Worm (Caenorhabditis elegans): ENCODE measurements around the gene fbxc-30.
"Not testable (repeated sequence)": the region's sequence is repeated elsewhere in the genome, so short reads cannot be mapped to it uniquely, and the experiment has no call there.

The fbxc-30 gene

ce11 chrII:961961-962360 is 44.5 kb downstream of the fbxc-30 start, which contains the start of gene C32B5.13:
Gene C32B5.13 (minus strand): TSS chrII:962061.
- TF ChIP-seq ZK185.1 (tag; optimal IDR thresholded peaks at IDR 0.05; ENCODE audit: poor library complexity, severe bottlenecking) (no peak), lin-26 (GFP tag; IDR thresholded peaks at IDR 0.05) (0 out of 2 replicates have a peak, but pooled peaks have one; percentile 24)

ce11 chrII:966962-967361 is 49.5 kb downstream of the fbxc-30 start, which contains the start of gene fbxc-18:
Gene fbxc-18 (minus strand): TSS chrII:967062.
- not testable (repeated sequence) for TF ChIP-seq rec-8 (tag; optimal IDR thresholded peaks at IDR 0.05); B0035.1 (tag; optimal IDR thresholded peaks at IDR 0.05); unc-130 (GFP tag; optimal IDR thresholded peaks at IDR 0.05)

ce11 chrII:968106-968505 is 50.7 kb downstream of the fbxc-30 start, which contains the start of gene C32B5.6:
Gene C32B5.6 (plus strand): TSS chrII:968406.
- not testable (repeated sequence) for TF ChIP-seq B0261.1, T07F8.4, zim-3 (tag; optimal IDR thresholded peaks at IDR 0.05)
